Fruit fly (Drosophila melanogaster) whole organism, pupa: ENCODE measurements around the gene Mkp.

ENCODE experiments used
- CG14655 ChIP-seq: fragments of 200-800 bp; sonication (Bioruptor generic); optimal IDR thresholded peaks from 3 replicates; lab custom pipeline; 2017; ENCODE audit warnings: mild to moderate bottlenecking, missing biosample characterization, missing genetic modification reagents, missing genetic modification characterization
- CG17806 ChIP-seq: fragments of 200-800 bp; sonication (Bioruptor generic); optimal IDR thresholded peaks from 2 replicates; lab custom pipeline; 2018; ENCODE audit warnings: missing biosample characterization, mild to moderate bottlenecking, missing genetic modification characterization, moderate library complexity
- CG9948 ChIP-seq: fragments of 200-800 bp; sonication (Bioruptor generic); optimal IDR thresholded peaks from 2 replicates; lab custom pipeline; 2018; ENCODE audit warnings: missing biosample characterization, mild to moderate bottlenecking, missing genetic modification characterization, moderate library complexity
- EcR ChIP-seq: fragments of 200-800 bp; sonication (Bioruptor generic); optimal IDR thresholded peaks from 3 replicates; lab custom pipeline; 2019; ENCODE audit warnings: missing biosample characterization, missing genetic modification characterization, mild to moderate bottlenecking, moderate library complexity, missing genetic modification reagents
- Snoo ChIP-seq: fragments of 200-800 bp; sonication (Bioruptor generic); optimal IDR thresholded peaks from 3 replicates; lab custom pipeline; 2017; ENCODE audit warnings: missing biosample characterization, mild to moderate bottlenecking, missing genetic modification characterization, inconsistent platforms

dm6 chr3L:156591-157303, 27.6 kb downstream of the Mkp start:
- TF ChIP-seq CG9948 (tag; lab: Kevin White, UChicago) (no peak), Snoo (tag; lab: Kevin White, UChicago) (no peak), CG17806 (tag; lab: Kevin White, UChicago) (no peak), CG14655 (no peak), EcR (GFP tag; lab: Kevin White, UChicago) (no peak)
